Worm (Caenorhabditis elegans) whole organism, late embryonic: ENCODE data around the gene str-129.

Experiments used
- C08G9.2 ChIP-seq: sonication (generic microtip); optimal IDR thresholded peaks from 2 replicates; lab custom pipeline; 2016; ENCODE audit warnings: mild to moderate bottlenecking, missing genetic modification characterization, moderate library complexity, missing compliant biosample characterization
- C38D4.7 ChIP-seq: fragments of 200-800 bp; sonication (Bioruptor generic); optimal IDR thresholded peaks from 2 replicates; lab custom pipeline; 2018; ENCODE audit warnings: mild to moderate bottlenecking, missing genetic modification characterization, moderate library complexity, missing compliant biosample characterization
- K02D7.2 ChIP-seq: sonication (generic microtip); optimal IDR thresholded peaks from 2 replicates; lab custom pipeline; 2017; ENCODE audit warnings: mild to moderate bottlenecking, missing genetic modification characterization, missing compliant biosample characterization
- K09A11.1 ChIP-seq: sonication (generic microtip); optimal IDR thresholded peaks from 2 replicates; lab custom pipeline; 2017; ENCODE audit warnings: antibody characterized with exemption, mild to moderate bottlenecking, missing genetic modification characterization, missing compliant biosample characterization; ENCODE audit not compliant: insufficient read depth
- ahr-1 ChIP-seq: sonication (generic microtip); optimal IDR thresholded peaks from 2 replicates; lab custom pipeline; 2016; ENCODE audit warnings: missing genetic modification characterization, missing compliant biosample characterization
- ama-1 ChIP-seq: fragments of 150-350 bp; optimal IDR thresholded peaks from 2 replicates; lab custom pipeline; 2014
- ceh-18 ChIP-seq: sonication (generic microtip); optimal IDR thresholded peaks from 2 replicates; lab custom pipeline; 2016; ENCODE audit warnings: missing genetic modification characterization, missing compliant biosample characterization
- ceh-19 ChIP-seq: fragments of 200-800 bp; sonication (Bioruptor generic); optimal IDR thresholded peaks from 2 replicates; lab custom pipeline; 2018; ENCODE audit warnings: mild to moderate bottlenecking, missing genetic modification characterization, missing compliant biosample characterization
- ceh-22 ChIP-seq: sonication (generic microtip); optimal IDR thresholded peaks from 2 replicates; lab custom pipeline; 2017; ENCODE audit warnings: missing biosample characterization, missing genetic modification characterization
- ceh-31 ChIP-seq: sonication (generic microtip); optimal IDR thresholded peaks from 2 replicates; lab custom pipeline; 2016; ENCODE audit warnings: missing genetic modification characterization, missing compliant biosample characterization
- ceh-6 ChIP-seq: fragments of 200-800 bp; sonication (Bioruptor generic); optimal IDR thresholded peaks from 2 replicates; lab custom pipeline; 2018; ENCODE audit warnings: mild to moderate bottlenecking, missing genetic modification characterization, missing compliant biosample characterization
- che-1 ChIP-seq: sonication (generic microtip); optimal IDR thresholded peaks from 2 replicates; lab custom pipeline; 2016; ENCODE audit warnings: mild to moderate bottlenecking, missing genetic modification characterization, missing compliant biosample characterization
- dve-1 ChIP-seq: sonication (generic microtip); optimal IDR thresholded peaks from 2 replicates; lab custom pipeline; 2017; ENCODE audit warnings: antibody characterized with exemption, mild to moderate bottlenecking, missing genetic modification characterization, missing compliant biosample characterization
- elt-4 ChIP-seq: sonication (generic microtip); optimal IDR thresholded peaks from 2 replicates; lab custom pipeline; 2016; ENCODE audit warnings: missing genetic modification characterization, missing compliant biosample characterization
- fkh-10 ChIP-seq: fragments of 150-350 bp; optimal IDR thresholded peaks from 2 replicates; lab custom pipeline; 2014; ENCODE audit warnings: missing biosample characterization, missing genetic modification reagents, missing genetic modification characterization
- fkh-6 ChIP-seq: sonication (generic microtip); optimal IDR thresholded peaks from 2 replicates; lab custom pipeline; 2016; ENCODE audit warnings: missing genetic modification characterization, missing compliant biosample characterization
- hlh-15 ChIP-seq: sonication (generic microtip); optimal IDR thresholded peaks from 2 replicates; lab custom pipeline; 2016; ENCODE audit warnings: missing genetic modification characterization, missing compliant biosample characterization
- hlh-6 ChIP-seq: sonication (generic microtip); optimal IDR thresholded peaks from 2 replicates; lab custom pipeline; 2016; ENCODE audit warnings: missing genotype, missing genetic modification characterization, missing compliant biosample characterization
- hlh-8 ChIP-seq: sonication (generic microtip); optimal IDR thresholded peaks from 2 replicates; lab custom pipeline; 2016; ENCODE audit warnings: missing genotype, missing genetic modification characterization, missing compliant biosample characterization
- mec-3 ChIP-seq: sonication (generic microtip); optimal IDR thresholded peaks from 2 replicates; lab custom pipeline; 2016; ENCODE audit warnings: borderline replicate concordance, missing genetic modification characterization, missing compliant biosample characterization
- nhr-232 ChIP-seq: sonication (generic microtip); optimal IDR thresholded peaks from 2 replicates; lab custom pipeline; 2016; ENCODE audit warnings: missing genetic modification characterization, missing compliant biosample characterization
- pat-9 ChIP-seq: fragments of 200-800 bp; sonication (Bioruptor generic); optimal IDR thresholded peaks from 2 replicates; lab custom pipeline; 2018; ENCODE audit warnings: mild to moderate bottlenecking, missing genetic modification characterization, moderate library complexity, missing compliant biosample characterization
- pha-2 ChIP-seq: sonication (generic microtip); optimal IDR thresholded peaks from 2 replicates; lab custom pipeline; 2017; ENCODE audit warnings: mild to moderate bottlenecking, missing genetic modification characterization, missing compliant biosample characterization
- pha-4 ChIP-seq: fragments of 150-350 bp; optimal IDR thresholded peaks from 2 replicates; lab custom pipeline; 2018; ENCODE audit warnings: missing biosample characterization, missing genetic modification reagents, missing genetic modification characterization
- pros-1 ChIP-seq: fragments of 150-350 bp; optimal IDR thresholded peaks from 2 replicates; lab custom pipeline; 2014; ENCODE audit warnings: missing biosample characterization, missing genetic modification reagents, missing genetic modification characterization
- syd-9 ChIP-seq: sonication (generic microtip); optimal IDR thresholded peaks from 2 replicates; lab custom pipeline; 2016; ENCODE audit warnings: mild to moderate bottlenecking, missing genetic modification characterization, moderate library complexity, missing compliant biosample characterization
- tbx-7 ChIP-seq: sonication (generic microtip); optimal IDR thresholded peaks from 2 replicates; lab custom pipeline; 2016; ENCODE audit warnings: missing genotype, missing genetic modification characterization, missing compliant biosample characterization
- ttx-3 ChIP-seq: sonication (generic microtip); optimal IDR thresholded peaks from 2 replicates; lab custom pipeline; 2016; ENCODE audit warnings: missing genetic modification reagents, missing genetic modification characterization, missing compliant biosample characterization
- unc-42 ChIP-seq: sonication (generic microtip); optimal IDR thresholded peaks from 2 replicates; lab custom pipeline; 2016; ENCODE audit warnings: missing genotype, missing genetic modification characterization, missing compliant biosample characterization
- unc-55 ChIP-seq: sonication (generic microtip); optimal IDR thresholded peaks from 2 replicates; lab custom pipeline; 2017; ENCODE audit warnings: missing biosample characterization, missing genetic modification reagents, missing genetic modification characterization
- unc-86 ChIP-seq: sonication (generic microtip); optimal IDR thresholded peaks from 2 replicates; lab custom pipeline; 2016; ENCODE audit warnings: missing genetic modification characterization, missing compliant biosample characterization
- ztf-16 ChIP-seq: sonication (generic microtip); optimal IDR thresholded peaks from 2 replicates; lab custom pipeline; 2017; ENCODE audit warnings: missing genetic modification characterization, missing compliant biosample characterization

str-129 gene

DNA sequence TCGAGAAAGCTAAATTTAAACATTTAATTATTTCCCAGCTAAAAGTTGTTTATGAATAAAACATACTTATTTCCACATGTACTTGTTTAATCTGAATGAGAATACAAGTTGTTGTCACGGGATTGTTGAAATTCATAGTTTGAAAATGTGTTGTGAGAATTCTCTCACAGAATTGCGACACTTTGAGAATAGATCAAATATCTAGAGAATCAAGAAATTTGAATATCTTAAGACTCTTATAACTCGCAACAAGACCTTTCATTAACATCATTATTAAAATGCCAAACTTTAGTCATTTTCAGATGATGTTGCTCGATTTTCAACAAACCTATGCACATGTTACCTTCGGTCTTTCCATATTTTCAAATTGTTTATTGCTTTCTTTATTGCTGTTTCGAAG, 10.7 kb upstream of the str-129 start, which contains the start of gene str-90:
Gene str-90 (plus strand): TSS at position 301 of the 400 bp plus-strand sequence.
- TF ChIP-seq fkh-10 = no peak
- TF ChIP-seq fkh-6 (tag; lab: Kevin White, UChicago) = no peak
- TF ChIP-seq elt-4 (tag; lab: Kevin White, UChicago) = no peak

DNA sequence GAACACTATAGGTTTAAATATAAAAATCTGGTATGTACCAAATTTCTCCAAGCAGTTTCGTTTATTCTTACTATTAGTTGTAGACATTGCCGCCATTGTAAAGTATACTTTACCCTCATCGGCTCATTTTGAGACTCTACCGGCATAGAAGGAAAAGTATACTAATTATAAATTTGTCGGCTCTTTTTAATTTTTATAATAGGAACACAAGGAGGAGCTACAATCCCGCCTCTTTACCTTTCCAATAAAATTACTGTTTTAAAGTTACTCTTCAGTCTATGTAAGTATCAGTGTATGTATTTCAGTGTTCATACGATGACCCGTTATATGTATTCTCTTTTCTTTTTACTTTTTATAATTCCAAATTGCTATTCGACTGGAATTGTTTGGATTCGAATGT, 7.0 kb upstream of the str-129 start, which contains the start of gene sdz-23:
Gene sdz-23 (plus strand): TSS at position 301 of the 400 bp plus-strand sequence.
- TF ChIP-seq fkh-6 (tag; lab: Kevin White, UChicago) (no peak), ceh-31 (tag; lab: Kevin White, UChicago) (no peak), ahr-1 (no peak)

DNA sequence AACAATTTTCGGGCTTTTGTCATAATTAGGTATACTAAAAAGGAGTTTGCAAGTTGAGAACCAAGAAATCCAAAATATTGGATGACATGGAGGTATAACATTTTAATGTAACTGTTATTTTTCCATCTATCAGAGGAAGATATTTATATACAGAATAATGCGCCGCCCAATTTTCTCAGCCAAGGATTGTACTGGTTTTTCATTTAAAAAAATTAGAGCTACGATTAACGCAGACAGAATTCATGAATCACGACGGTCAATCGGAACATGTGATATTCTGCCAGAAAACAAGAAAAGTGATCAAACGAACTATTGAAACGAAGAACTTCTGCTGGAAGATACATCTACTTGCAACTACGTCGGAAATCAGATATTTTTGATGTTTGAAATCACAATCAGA, 6.0 kb upstream of the str-129 start, which contains the start of gene str-145:
Gene str-145 (minus strand): TSS at position 101 of the 400 bp plus-strand sequence.
- TF ChIP-seq pha-4 (no peak), elt-4 (tag; lab: Kevin White, UChicago) (no peak), unc-86 (tag; lab: Kevin White, UChicago) (no peak), ceh-18 (tag; lab: Kevin White, UChicago) (no peak), ceh-6 (no peak), C08G9.2 (tag; lab: Kevin White, UChicago) (no peak), pat-9 (tag; lab: Kevin White, UChicago) (no peak), hlh-15 (no peak), che-1 (no peak), tbx-7 (tag; lab: Kevin White, UChicago) (no peak)

DNA sequence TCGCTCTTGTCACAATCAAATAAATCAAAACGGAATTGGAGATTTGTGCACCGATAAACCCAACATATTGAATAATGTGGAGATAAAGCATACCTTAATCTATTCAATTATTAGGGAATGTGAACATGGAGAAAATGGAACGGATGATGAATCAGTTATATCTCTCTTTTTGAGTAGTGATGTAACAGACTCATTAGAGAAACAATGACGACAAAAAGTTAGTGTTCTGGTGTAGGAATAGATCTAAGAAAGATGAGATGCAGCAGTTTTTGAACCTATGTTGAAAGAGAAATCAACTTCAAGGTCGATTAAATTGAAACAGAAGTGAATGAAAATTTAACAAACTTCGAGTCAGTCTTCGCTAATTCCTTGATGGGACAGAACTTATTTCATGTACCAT, 3.1 kb upstream of the str-129 start, which contains the start of gene str-146:
Gene str-146 (minus strand): TSS at position 101 of the 400 bp plus-strand sequence.
- TF ChIP-seq dve-1 (tag; lab: Kevin White, UChicago) (no peak), K09A11.1 (no peak), unc-42 (tag; lab: Kevin White, UChicago) (no peak)

DNA sequence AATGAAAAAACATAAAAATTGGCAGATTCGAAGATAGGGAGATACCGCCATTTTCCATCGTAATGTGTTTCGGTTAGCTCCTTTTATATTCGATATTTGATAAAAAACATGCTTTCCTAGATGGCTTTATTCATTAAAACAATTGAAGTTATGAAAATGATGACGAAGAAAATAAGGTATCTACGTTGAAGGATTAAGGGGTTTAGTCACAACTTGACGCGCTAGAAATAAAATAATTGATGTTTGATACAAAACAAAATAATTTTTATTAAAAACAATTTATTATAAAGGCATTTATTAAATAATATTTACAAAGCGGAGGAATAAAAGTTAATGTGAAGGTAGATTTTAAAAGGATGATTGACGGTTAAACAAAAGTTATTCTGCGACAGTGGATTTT, 1.7 kb downstream of the str-129 start, which contains the start of gene str-130:
Gene str-130 (minus strand): TSS at position 101 of the 400 bp plus-strand sequence.
- TF ChIP-seq pat-9 (tag; lab: Kevin White, UChicago) = no peak
- no peak for TF ChIP-seq ztf-16 (tag; lab: Kevin White, UChicago)
- no peak for TF ChIP-seq ama-1 (lab: Kevin White, UChicago)
- no peak for TF ChIP-seq hlh-6 (tag; lab: Kevin White, UChicago)
- no peak for TF ChIP-seq hlh-8
- TF ChIP-seq mec-3 (tag; lab: Kevin White, UChicago) = no peak
- TF ChIP-seq C38D4.7 (GFP tag; lab: Kevin White, UChicago) = no peak
- TF ChIP-seq K02D7.2 (tag; lab: Kevin White, UChicago) = no peak
- TF ChIP-seq pha-2 (tag; lab: Kevin White, UChicago) = no peak
- no peak for TF ChIP-seq pros-1 (tag; lab: Kevin White, UChicago)
- TF ChIP-seq che-1 = no peak
- TF ChIP-seq syd-9 = no peak
- no peak for TF ChIP-seq unc-55 (GFP tag; lab: Kevin White, UChicago)

DNA sequence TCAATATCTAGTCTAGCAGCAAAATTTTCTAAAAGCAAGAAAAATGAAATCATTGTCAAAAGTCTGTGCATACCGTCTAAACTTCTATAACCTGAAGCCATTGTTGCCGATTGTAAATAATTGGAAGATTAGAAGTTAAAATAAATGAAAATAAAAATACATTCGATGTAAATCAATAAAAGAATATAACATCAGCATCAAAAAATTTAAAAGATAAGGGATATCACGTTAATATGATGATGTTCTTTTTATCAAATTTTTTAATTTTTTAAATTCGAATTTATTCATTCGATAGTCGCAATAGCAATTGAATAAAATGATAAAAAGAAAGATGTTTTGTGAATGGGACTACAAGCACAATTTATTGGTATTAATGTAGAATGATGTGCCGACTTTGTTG, 7.1 kb downstream of the str-129 start, which contains the start of gene C09H5.7:
Gene C09H5.7 (minus strand): TSS at position 101 of the 400 bp plus-strand sequence.
- TF ChIP-seq ttx-3 = no peak
- no peak for TF ChIP-seq ceh-22
- no peak for TF ChIP-seq ahr-1
- TF ChIP-seq ceh-6 = no peak
- TF ChIP-seq elt-4 (tag; lab: Kevin White, UChicago) = no peak
- TF ChIP-seq nhr-232 (tag; lab: Kevin White, UChicago) = no peak
- TF ChIP-seq pros-1 (tag; lab: Kevin White, UChicago) = no peak
- TF ChIP-seq ceh-19 = no peak
